Fruit fly (Drosophila melanogaster): ENCODE measurements around the gene vkg.

vkg gene

dm6 chr2L:4995010-4995836 is 32.8 kb downstream of the vkg start:
- TF ChIP-seq fru (GFP tag; optimal IDR thresholded peaks at IDR 0.05) (no peak), sv (GFP tag; optimal IDR thresholded peaks at IDR 0.05) (no peak), Mio (GFP tag; optimal IDR thresholded peaks at IDR 0.05) (no peak), CrebA (GFP tag; optimal IDR thresholded peaks at IDR 0.05; ENCODE audit: borderline replicate concordance) (no peak), Abd-B (GFP tag; optimal IDR thresholded peaks at IDR 0.05) (no peak), tai (GFP tag; optimal IDR thresholded peaks at IDR 0.05) (no peak), brk (GFP tag; optimal IDR thresholded peaks at IDR 0.05) (no peak), CG32264 (GFP tag; optimal IDR thresholded peaks at IDR 0.05) (no peak), psq (GFP tag; optimal IDR thresholded peaks at IDR 0.05) (no peak), jim (GFP tag; optimal IDR thresholded peaks at IDR 0.05) (no peak), lola (GFP tag; optimal IDR thresholded peaks at IDR 0.05) (no peak), h (GFP tag; optimal IDR thresholded peaks at IDR 0.05) (no peak), Hr78 (GFP tag; optimal IDR thresholded peaks at IDR 0.05) (no peak)

- TF ChIP-seq CG9705 (GFP tag; optimal IDR thresholded peaks at IDR 0.05) (no peak), Hr83 (GFP tag; optimal IDR thresholded peaks at IDR 0.05; ENCODE audit: poor library complexity, severe bottlenecking) (peak; percentile 3), HLH106 (tag; optimal IDR thresholded peaks at IDR 0.05) (no peak), psq (GFP tag; optimal IDR thresholded peaks at IDR 0.05) (no peak), jim (GFP tag; optimal IDR thresholded peaks at IDR 0.05) (peak; percentile 80), CrebA (GFP tag; optimal IDR thresholded peaks at IDR 0.05; ENCODE audit: borderline replicate concordance) (no peak), sage (GFP tag; optimal IDR thresholded peaks at IDR 0.05) (no peak), Vsx2 (GFP tag; optimal IDR thresholded peaks at IDR 0.05; ENCODE audit: partially characterized antibody) (no peak), Myc (optimal IDR thresholded peaks at IDR 0.05) (no peak), woc (GFP tag; optimal IDR thresholded peaks at IDR 0.05) (no peak), Jra (GFP tag; optimal IDR thresholded peaks at IDR 0.05) (no peak)
Measured at dm6 chr2L:4982098-4982646, 45.8 kb downstream of the vkg start.

dm6 chr2L:4981278-4981966 is 46.6 kb downstream of the vkg start, which contains the start of the genes CG8892 and CG34126:
Gene CG8892, minus strand, starts transcription at chr2L:4981592.
Gene CG34126, plus strand, starts transcription at chr2L:4981614.
- TF ChIP-seq CG9705 (GFP tag; optimal IDR thresholded peaks at IDR 0.05): peak; percentile 98
- peak; percentile 99 for TF ChIP-seq sv (GFP tag; optimal IDR thresholded peaks at IDR 0.05)
- peak; percentile 91 to 99 for TF ChIP-seq foxo (GFP tag; optimal IDR thresholded peaks at IDR 0.05)
- TF ChIP-seq usp (GFP tag; optimal IDR thresholded peaks at IDR 0.05): no peak
- peak; percentile 98 for TF ChIP-seq h (GFP tag; optimal IDR thresholded peaks at IDR 0.05)
- no peak for TF ChIP-seq Dif (GFP tag; optimal IDR thresholded peaks at IDR 0.05; ENCODE audit: partially characterized antibody)
- TF ChIP-seq HLH106 (tag; optimal IDR thresholded peaks at IDR 0.05): peak; percentile 99
- TF ChIP-seq Jra (GFP tag; optimal IDR thresholded peaks at IDR 0.05): peak; percentile 97
- TF ChIP-seq Sp1 (GFP tag; optimal IDR thresholded peaks at IDR 0.05): peak; percentile 97
- TF ChIP-seq Hr83 (GFP tag; optimal IDR thresholded peaks at IDR 0.05; ENCODE audit: poor library complexity, severe bottlenecking): peak; percentile 97
- TF ChIP-seq OdsH (GFP tag; optimal IDR thresholded peaks at IDR 0.05): peak; percentile 97
- TF ChIP-seq Rel (GFP tag; optimal IDR thresholded peaks at IDR 0.05): peak; percentile 89
- peak; percentile 87 for TF ChIP-seq Rel (tag; optimal IDR thresholded peaks at IDR 0.05)
- peak; percentile 93 for TF ChIP-seq jim (GFP tag; optimal IDR thresholded peaks at IDR 0.05)
- peak; percentile 94 for TF ChIP-seq GATAd (GFP tag; optimal IDR thresholded peaks at IDR 0.05)
- TF ChIP-seq N (GFP tag; optimal IDR thresholded peaks at IDR 0.05): no peak
- peak; percentile 98 for TF ChIP-seq br (GFP tag; optimal IDR thresholded peaks at IDR 0.05)
- peak; percentile 98 for TF ChIP-seq woc (GFP tag; optimal IDR thresholded peaks at IDR 0.05)
- peak; percentile 99 for TF ChIP-seq dmrt93B (GFP tag; optimal IDR thresholded peaks at IDR 0.05)
- peak; percentile 62 for TF ChIP-seq Myc (optimal IDR thresholded peaks at IDR 0.05)
- no peak for TF ChIP-seq pan (optimal IDR thresholded peaks at IDR 0.05)
- peak; percentile 95 for TF ChIP-seq dsf (GFP tag; optimal IDR thresholded peaks at IDR 0.05; ENCODE audit: borderline replicate concordance)
- TF ChIP-seq fru (GFP tag; optimal IDR thresholded peaks at IDR 0.05): peak; percentile 98
- TF ChIP-seq lola (GFP tag; optimal IDR thresholded peaks at IDR 0.05): no peak
- no peak for TF ChIP-seq CrebA (GFP tag; optimal IDR thresholded peaks at IDR 0.05; ENCODE audit: borderline replicate concordance)
- peak; percentile 97 for TF ChIP-seq psq (GFP tag; optimal IDR thresholded peaks at IDR 0.05)
- TF ChIP-seq Dfd (GFP tag; optimal IDR thresholded peaks at IDR 0.05): no peak
- no peak for TF ChIP-seq Vsx2 (GFP tag; optimal IDR thresholded peaks at IDR 0.05; ENCODE audit: partially characterized antibody)
- TF ChIP-seq rgr (GFP tag; optimal IDR thresholded peaks at IDR 0.05): peak; percentile 98
- no peak for TF ChIP-seq dl (GFP tag; optimal IDR thresholded peaks at IDR 0.05; ENCODE audit: insufficient read depth in 1 of 2, partially characterized antibody in 2 of 2)
- TF ChIP-seq Mio (GFP tag; optimal IDR thresholded peaks at IDR 0.05): peak; percentile 92
- TF ChIP-seq tai (GFP tag; optimal IDR thresholded peaks at IDR 0.05): no peak
- peak; percentile 93 for TF ChIP-seq CG32264 (GFP tag; optimal IDR thresholded peaks at IDR 0.05)
- peak; percentile 98 for TF ChIP-seq Hnf4 (GFP tag; optimal IDR thresholded peaks at IDR 0.05)
- peak; percentile 97 for TF ChIP-seq ey (GFP tag; optimal IDR thresholded peaks at IDR 0.05)
- peak; percentile 91 for TF ChIP-seq sage (GFP tag; optimal IDR thresholded peaks at IDR 0.05)
- TF ChIP-seq brk (GFP tag; optimal IDR thresholded peaks at IDR 0.05): peak; percentile 95
- no peak for TF ChIP-seq Abd-B (GFP tag; optimal IDR thresholded peaks at IDR 0.05)
- no peak for TF ChIP-seq Hr78 (GFP tag; optimal IDR thresholded peaks at IDR 0.05)

Data from whole organism, wandering third instar larva.